Worm (Caenorhabditis elegans): Measurements from ENCODE around the gene ntc-1.

Gene ntc-1

DNA sequence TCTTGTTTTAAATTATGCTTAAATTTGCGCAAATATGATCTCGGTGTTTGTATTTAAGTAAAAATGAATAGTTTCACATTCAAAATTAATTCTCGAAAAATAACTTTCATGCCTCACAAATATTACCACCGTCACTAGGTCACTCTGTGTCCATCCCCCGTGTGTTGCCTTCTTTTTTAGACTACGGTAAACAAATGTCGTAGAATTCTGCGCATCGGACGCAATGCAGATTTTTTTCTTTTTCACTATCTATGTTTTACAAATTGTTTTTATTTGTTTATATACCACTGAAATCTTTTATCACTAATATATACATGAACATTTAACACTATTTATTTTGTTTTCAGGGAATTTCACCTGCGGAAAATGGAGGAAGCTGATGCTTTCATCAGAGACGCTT lies 47.6 kb upstream of the ntc-1 start, which contains the start of gene R08E3.3 (continued):
- TF ChIP-seq nhr-19 (GFP tag; conservative IDR thresholded peaks at IDR 0.05) (no peak), pax-3 (tag; optimal IDR thresholded peaks at IDR 0.05) (no peak), hlh-4 (tag; optimal IDR thresholded peaks at IDR 0.05) (no peak), unc-86 (tag; optimal IDR thresholded peaks at IDR 0.05) (no peak), elt-3 (tag; optimal IDR thresholded peaks at IDR 0.05) (no peak), nhr-85 (tag) (peak; percentile 71), nhr-84 (tag; optimal IDR thresholded peaks at IDR 0.05) (no peak), sptf-1 (tag; optimal IDR thresholded peaks at IDR 0.05) (no peak), fkh-10 (GFP tag; optimal IDR thresholded peaks at IDR 0.05) (no peak), ceh-88 (GFP tag; IDR thresholded peaks at IDR 0.05) (no peak), ztf-11 (tag; optimal IDR thresholded peaks at IDR 0.05) (no peak), tbx-2 (tag; optimal IDR thresholded peaks at IDR 0.05) (no peak), nhr-20 (tag; optimal IDR thresholded peaks at IDR 0.05) (peak; percentile 37), fkh-8 (tag; optimal IDR thresholded peaks at IDR 0.05) (no peak), C04F5.9 (tag; optimal IDR thresholded peaks at IDR 0.05) (no peak), C16A3.4 (tag; optimal IDR thresholded peaks at IDR 0.05) (peak; percentile 54), nhr-11 (tag; optimal IDR thresholded peaks at IDR 0.05) (no peak), ceh-63 (GFP tag; optimal IDR thresholded peaks at IDR 0.05) (no peak), mdl-1 (tag; optimal IDR thresholded peaks at IDR 0.05) (no peak), fos-1 (tag; optimal IDR thresholded peaks at IDR 0.05) (no peak), egl-13 (tag; optimal IDR thresholded peaks at IDR 0.05) (no peak), isw-1 (GFP tag; IDR thresholded peaks at IDR 0.05) (no peak)

DNA sequence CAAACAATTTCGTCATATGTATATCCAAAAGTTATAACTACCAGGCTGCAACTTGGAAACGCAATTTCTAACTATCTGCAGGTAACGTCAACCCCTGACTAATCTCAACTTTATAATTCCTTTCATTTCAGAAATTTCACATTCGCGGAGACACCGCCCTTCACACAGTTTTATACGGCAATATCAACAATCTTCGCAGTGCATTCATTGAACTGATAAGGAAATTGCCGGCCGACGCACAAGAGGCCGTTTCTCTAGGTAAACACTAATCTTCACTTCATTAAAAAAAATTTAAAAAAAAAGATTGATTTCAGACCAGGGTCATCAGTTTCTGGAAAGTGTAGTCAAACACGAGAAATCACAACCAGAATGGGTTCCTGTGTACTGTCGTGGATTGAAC lies 47.0 kb upstream of the ntc-1 start:
- peak; percentile 73 for TF ChIP-seq elt-2 (tag; optimal IDR thresholded peaks at IDR 0.05)
- no peak for TF ChIP-seq ceh-82 (tag; optimal IDR thresholded peaks at IDR 0.05)
- no peak for TF ChIP-seq egl-27 (tag; optimal IDR thresholded peaks at IDR 0.05)
- TF ChIP-seq pqm-1 (tag; optimal IDR thresholded peaks at IDR 0.05): peak; percentile 87
- TF ChIP-seq unc-30 (tag; optimal IDR thresholded peaks at IDR 0.05): no peak
- TF ChIP-seq lin-39 (tag; optimal IDR thresholded peaks at IDR 0.05): no peak
- TF ChIP-seq ceh-88 (GFP tag; IDR thresholded peaks at IDR 0.05): no peak
- peak; percentile 10 for TF ChIP-seq nhr-20 (tag; optimal IDR thresholded peaks at IDR 0.05)
- peak in 1 of 2 experiments; percentile 27 for TF ChIP-seq lin-35 (GFP tag; optimal IDR thresholded peaks at IDR 0.05)
- TF ChIP-seq lin-13 (GFP tag; optimal IDR thresholded peaks at IDR 0.05): no peak

DNA sequence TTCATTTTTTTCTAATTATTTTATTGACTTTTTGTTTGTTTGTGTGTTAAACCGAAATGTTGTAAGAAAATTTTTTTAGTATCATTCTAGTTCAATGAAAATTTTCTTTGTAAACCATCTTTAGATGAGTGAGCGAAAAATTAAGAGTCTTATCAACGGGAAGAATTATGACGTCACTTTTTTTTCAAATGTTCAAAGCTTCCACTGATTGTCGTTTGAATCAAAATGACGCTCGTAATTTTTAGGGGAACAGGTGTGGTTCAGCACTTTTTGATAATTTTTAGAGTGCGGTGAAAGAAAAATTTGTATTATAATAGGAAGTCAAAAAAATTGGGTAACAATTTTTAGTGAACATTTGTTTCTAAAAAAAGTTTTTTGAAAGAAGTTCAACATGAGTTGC lies 44.3 kb upstream of the ntc-1 start:
- TF ChIP-seq elt-2 (tag; optimal IDR thresholded peaks at IDR 0.05) (peak; percentile 33), nhr-47 (tag; optimal IDR thresholded peaks at IDR 0.05) (no peak)

DNA sequence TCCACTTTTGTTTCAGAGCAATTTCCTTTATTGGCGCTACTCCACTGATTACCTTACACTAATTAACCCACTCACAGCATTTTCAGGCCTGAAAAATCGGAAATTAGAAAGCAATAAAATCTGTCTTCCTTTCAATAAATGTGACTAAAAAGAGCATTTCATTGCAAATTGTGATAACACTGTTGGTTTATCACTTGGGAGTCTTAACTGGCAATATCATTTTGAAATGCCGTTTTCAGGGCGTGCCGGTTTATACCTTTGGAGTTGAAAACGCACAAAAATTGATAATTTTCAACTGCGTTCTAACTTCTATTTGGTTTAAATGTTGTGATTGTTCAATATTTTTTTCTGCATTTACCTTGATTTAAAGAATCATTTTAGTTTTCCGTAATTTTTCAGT lies 43.6 kb upstream of the ntc-1 start, which contains the start of gene R08E3.1:
Gene R08E3.1, plus strand, starts transcription at position 386 of the 400 bp plus-strand sequence.
- TF ChIP-seq mab-9 (GFP tag; IDR thresholded peaks at IDR 0.05) (no peak), elt-2 (tag; optimal IDR thresholded peaks at IDR 0.05) (peak; percentile 64), zip-4 (GFP tag; optimal IDR thresholded peaks at IDR 0.05) (no peak)

DNA sequence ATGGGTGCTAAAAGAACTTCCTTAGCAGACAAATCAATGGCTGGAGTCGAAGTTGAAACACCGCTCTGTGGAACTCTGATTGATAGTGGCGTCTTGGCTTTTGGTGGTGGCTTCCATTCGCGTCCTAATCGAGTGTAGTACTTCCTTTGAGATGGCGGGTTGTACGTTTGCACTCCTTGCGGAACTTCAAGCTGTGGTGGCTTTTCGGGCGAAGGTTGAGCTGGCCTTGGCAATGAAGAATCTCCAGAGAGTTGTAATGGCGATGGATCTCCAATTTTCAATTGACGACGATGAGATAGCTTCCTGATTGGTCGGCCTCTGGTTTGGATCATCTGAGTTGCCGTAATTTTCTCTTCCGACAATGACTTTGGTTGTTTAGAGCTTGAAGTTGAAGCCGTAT lies 25.2 kb upstream of the ntc-1 start:
- no peak for TF ChIP-seq tlp-1 (tag; optimal IDR thresholded peaks at IDR 0.05)
- no peak for TF ChIP-seq ztf-4 (tag; optimal IDR thresholded peaks at IDR 0.05)
- no peak for TF ChIP-seq nhr-76 (tag; optimal IDR thresholded peaks at IDR 0.05)
- TF ChIP-seq pag-3 (tag; optimal IDR thresholded peaks at IDR 0.05; ENCODE audit: borderline replicate concordance, insufficient read depth): no peak
- TF ChIP-seq mab-9 (GFP tag; IDR thresholded peaks at IDR 0.05): no peak
- TF ChIP-seq mdl-1 (tag; optimal IDR thresholded peaks at IDR 0.05): no peak
- TF ChIP-seq pax-3 (tag; optimal IDR thresholded peaks at IDR 0.05): no peak
- no peak for TF ChIP-seq C04F5.9 (tag; optimal IDR thresholded peaks at IDR 0.05)
- TF ChIP-seq ceh-88 (GFP tag; IDR thresholded peaks at IDR 0.05): no peak
- TF ChIP-seq nhr-85 (tag): no peak
- no peak for TF ChIP-seq nhr-71 (tag; optimal IDR thresholded peaks at IDR 0.05)
